Worm (Caenorhabditis elegans): ENCODE results near the gene col-116.

- TF ChIP-seq elt-1 (tag; optimal IDR thresholded peaks at IDR 0.05) (no peak), zag-1 (tag; optimal IDR thresholded peaks at IDR 0.05) (no peak), lsy-2 (tag; optimal IDR thresholded peaks at IDR 0.05) (no peak), snpc-4 (tag; optimal IDR thresholded peaks at IDR 0.05) (no peak), mbf-1 (tag; optimal IDR thresholded peaks at IDR 0.05) (no peak), nhr-237 (tag; optimal IDR thresholded peaks at IDR 0.05) (no peak), ceh-82 (tag; optimal IDR thresholded peaks at IDR 0.05) (no peak), aly-2 (tag; optimal IDR thresholded peaks at IDR 0.05) (no peak)
Observed at ce11 chrIV:8378280-8378679, 22.6 kb downstream of the col-116 start.

Measured in whole organism, L2 larva.